Worm (Caenorhabditis elegans): ENCODE data around the gene F07A11.1.

DNA sequence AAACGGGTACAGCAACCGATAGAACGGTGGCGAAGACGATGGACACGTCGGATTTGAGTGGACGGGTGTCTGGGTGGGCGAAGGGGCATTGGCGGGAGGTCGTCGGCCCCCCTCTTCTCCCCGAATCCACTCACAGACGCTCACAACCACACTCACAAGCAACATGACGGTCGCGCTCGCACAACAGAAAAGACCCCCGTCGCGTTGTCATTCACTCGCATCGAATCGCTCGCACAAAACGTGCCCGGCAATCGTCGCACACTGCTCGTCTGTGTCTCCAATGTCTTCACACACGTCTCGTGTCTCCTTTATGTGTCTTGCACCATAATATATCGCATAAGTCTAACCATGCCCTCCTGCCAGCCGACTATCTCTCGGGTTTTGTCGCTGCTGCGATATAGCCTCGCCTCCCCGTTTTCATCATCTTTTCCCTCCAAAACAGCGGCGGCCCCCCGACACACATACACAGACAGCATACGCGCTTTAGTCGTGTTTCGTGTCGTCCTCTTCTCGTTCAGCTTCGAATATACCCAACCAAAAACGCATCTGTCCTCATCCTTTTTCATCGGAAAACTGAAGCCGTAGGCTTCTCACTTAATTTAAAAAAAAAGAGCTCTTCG is 42.2 kb upstream of the F07A11.1 start:
- peak; percentile 64 for TF ChIP-seq ztf-4 (tag; optimal IDR thresholded peaks at IDR 0.05)
- TF ChIP-seq skn-1 (tag; optimal IDR thresholded peaks at IDR 0.05), result peak; percentile 63
- peak; percentile 43 for TF ChIP-seq pqm-1 (tag; optimal IDR thresholded peaks at IDR 0.05)
- TF ChIP-seq nhr-11 (tag; optimal IDR thresholded peaks at IDR 0.05), result peak; percentile 85
- TF ChIP-seq daf-12 (tag; optimal IDR thresholded peaks at IDR 0.05), result no peak
- TF ChIP-seq ceh-9 (tag; optimal IDR thresholded peaks at IDR 0.05), result no peak
- TF ChIP-seq lin-39 (tag; optimal IDR thresholded peaks at IDR 0.05), result peak; percentile 90
- TF ChIP-seq unc-62 (GFP tag; optimal IDR thresholded peaks at IDR 0.05), result peak; percentile 57
- peak; percentile 81 for TF ChIP-seq pha-4 (tag; optimal IDR thresholded peaks at IDR 0.05)
- TF ChIP-seq egl-27 (tag; optimal IDR thresholded peaks at IDR 0.05), result peak; percentile 85
- no peak for TF ChIP-seq ama-1 (optimal IDR thresholded peaks at IDR 0.05)
- no peak for TF ChIP-seq unc-39 (tag; optimal IDR thresholded peaks at IDR 0.05)
- peak; percentile 76 for TF ChIP-seq elt-2 (tag; optimal IDR thresholded peaks at IDR 0.05)
- TF ChIP-seq ceh-28 (tag; optimal IDR thresholded peaks at IDR 0.05), result peak; percentile 58

Data from whole organism, L3 larva.